Fruit fly (Drosophila melanogaster) whole organism, prepupa: ENCODE data around the gene CG13384.

Source experiments
- CG8119 ChIP-seq: fragments of 200-800 bp; sonication (Bioruptor generic); IDR thresholded peaks from 3 replicates; pipeline ENCODE4 v1.3.6; 2022; ENCODE audit warnings: missing biosample characterization, missing genetic modification characterization
- Ets96B ChIP-seq: fragments of 200-800 bp; optimal IDR thresholded peaks from 2 replicates; lab custom pipeline; 2019; ENCODE audit warnings: missing biosample characterization, mild to moderate bottlenecking, missing genetic modification characterization, moderate library complexity
- Gug ChIP-seq: fragments of 200-800 bp; sonication (Bioruptor generic); IDR thresholded peaks from 2 replicates; pipeline ENCODE4 v1.3.6; 2022; ENCODE audit warnings: missing biosample characterization, missing genetic modification characterization
- acj6 ChIP-seq: fragments of 200-800 bp; sonication (Bioruptor generic); optimal IDR thresholded peaks from 3 replicates; lab custom pipeline; 2016; ENCODE audit warnings: missing biosample characterization, missing genetic modification characterization
- eg ChIP-seq: fragments of 200-800 bp; sonication (Bioruptor generic); IDR thresholded peaks from 3 replicates; pipeline ENCODE4 v1.3.6; 2022; ENCODE audit warnings: missing biosample characterization, missing genetic modification characterization
- salr ChIP-seq, 2 experiments: fragments of 200-800 bp; sonication (Bioruptor generic); optimal IDR thresholded peaks; 3 replicates each; lab custom pipeline; 2016 to 2018; ENCODE audit warnings: missing biosample characterization in 2 of 2, missing genetic modification characterization in 2 of 2, mild to moderate bottlenecking in 1 of 2

DNA sequence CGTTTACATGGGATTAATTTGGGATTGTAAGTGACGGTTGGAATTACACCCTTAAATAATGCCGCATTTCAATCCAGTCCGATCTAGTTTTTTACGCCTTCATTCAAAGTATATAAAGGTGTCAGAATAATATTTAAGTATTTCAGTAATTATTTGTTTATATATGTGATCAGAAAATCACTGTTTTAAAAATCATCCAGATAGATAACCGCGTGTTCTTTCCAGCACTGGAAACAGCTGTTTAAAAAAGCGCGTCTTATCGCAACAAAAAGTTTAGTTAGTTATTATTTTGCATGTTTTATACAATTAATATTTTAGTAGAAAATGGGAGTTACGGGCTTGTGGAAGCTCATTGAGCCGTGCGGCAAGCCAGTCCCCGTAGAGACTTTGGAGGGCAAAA is 53.8 kb downstream of the CG13384 start, which contains the start of gene mus201:
- TF ChIP-seq eg (GFP tag; lab: Robert Waterston, UW) = no peak
- no peak for TF ChIP-seq salr (GFP tag; optimal IDR thresholded peaks at IDR 0.05; lab: Kevin White, UChicago)
- TF ChIP-seq acj6 (GFP tag; lab: Kevin White, UChicago) = no peak
- no peak for TF ChIP-seq Gug (GFP tag; lab: Robert Waterston, UW)
- TF ChIP-seq CG8119 (GFP tag; lab: Robert Waterston, UW) = no peak
- no peak for TF ChIP-seq Ets96B (tag; lab: Kevin White, UChicago)
